Worm (Caenorhabditis elegans) whole organism, L3 larva: ENCODE data around the gene F18E3.11.

Experiments used
- R02D3.7 ChIP-seq: fragments of 150-350 bp; optimal IDR thresholded peaks from 2 replicates; lab custom pipeline; 2014; ENCODE audit warnings: missing biosample characterization, missing genetic modification characterization
- ZK546.5 ChIP-seq: sonication (generic microtip); optimal IDR thresholded peaks from 2 replicates; lab custom pipeline; 2017; ENCODE audit warnings: missing biosample characterization, missing genetic modification characterization
- aly-2 ChIP-seq: fragments of 150-350 bp; optimal IDR thresholded peaks from 2 replicates; lab custom pipeline; 2014; ENCODE audit warnings: missing biosample characterization, missing genetic modification characterization
- ama-1 ChIP-seq: fragments of 150-350 bp; optimal IDR thresholded peaks from 2 replicates; lab custom pipeline; 2018
- ceh-28 ChIP-seq: fragments of 150-350 bp; optimal IDR thresholded peaks from 2 replicates; lab custom pipeline; 2014; ENCODE audit warnings: missing biosample characterization, missing genetic modification reagents, missing genetic modification characterization
- ceh-82 ChIP-seq: fragments of 150-350 bp; optimal IDR thresholded peaks from 2 replicates; lab custom pipeline; 2014; ENCODE audit warnings: missing biosample characterization, missing genetic modification characterization
- daf-12 ChIP-seq: fragments of 150-350 bp; optimal IDR thresholded peaks from 2 replicates; lab custom pipeline; 2014; ENCODE audit warnings: missing biosample characterization, missing genetic modification reagents, missing genetic modification characterization
- egl-27 ChIP-seq: sonication (generic microtip); optimal IDR thresholded peaks from 4 replicates; lab custom pipeline; 2017; ENCODE audit warnings: missing biosample characterization, missing genetic modification reagents, missing genetic modification characterization
- elt-1 ChIP-seq: fragments of 150-350 bp; optimal IDR thresholded peaks from 2 replicates; lab custom pipeline; 2014; ENCODE audit warnings: missing biosample characterization, missing genetic modification characterization
- elt-2 ChIP-seq: sonication (generic microtip); optimal IDR thresholded peaks from 2 replicates; lab custom pipeline; 2016; ENCODE audit warnings: missing genetic modification reagents, mild to moderate bottlenecking, missing genetic modification characterization, missing compliant biosample characterization
- elt-3 ChIP-seq, 3 experiments: fragments of 150-350 bp in 1 of 3; sonication (generic microtip) in 2 of 3; optimal IDR thresholded peaks; 2 replicates in 2 of 3; 4 replicates in 1 of 3; lab custom pipeline; 2014 to 2017; ENCODE audit warnings: missing biosample characterization in 3 of 3, missing genetic modification characterization in 3 of 3
- eor-1 ChIP-seq, 2 experiments: fragments of 150-350 bp; optimal IDR thresholded peaks; 2 replicates each; lab custom pipeline; 2014 to 2018; ENCODE audit warnings: missing biosample characterization in 2 of 2, missing genetic modification characterization in 2 of 2
- fkh-10 ChIP-seq: sonication (generic microtip); optimal IDR thresholded peaks from 2 replicates; lab custom pipeline; 2017; ENCODE audit warnings: missing biosample characterization, missing genetic modification reagents, missing genetic modification characterization
- fkh-2 ChIP-seq: fragments of 150-350 bp; optimal IDR thresholded peaks from 2 replicates; lab custom pipeline; 2014; ENCODE audit warnings: missing biosample characterization, missing genetic modification reagents, missing genetic modification characterization
- fos-1 ChIP-seq: fragments of 150-350 bp; optimal IDR thresholded peaks from 2 replicates; lab custom pipeline; 2014; ENCODE audit warnings: missing biosample characterization, missing genetic modification characterization
- hmg-11 ChIP-seq: sonication (generic microtip); optimal IDR thresholded peaks from 2 replicates; lab custom pipeline; 2016; ENCODE audit warnings: missing genetic modification characterization, missing compliant biosample characterization
- lin-15B ChIP-seq: fragments of 150-350 bp; optimal IDR thresholded peaks from 2 replicates; lab custom pipeline; 2014; ENCODE audit warnings: missing biosample characterization, missing genetic modification characterization
- lin-39 ChIP-seq: fragments of 150-350 bp; optimal IDR thresholded peaks from 2 replicates; lab custom pipeline; 2018; ENCODE audit warnings: missing biosample characterization, missing genetic modification reagents, missing genetic modification characterization
- lsy-12 ChIP-seq: sonication (generic microtip); optimal IDR thresholded peaks from 2 replicates; lab custom pipeline; 2016; ENCODE audit warnings: mild to moderate bottlenecking, missing genetic modification characterization, missing compliant biosample characterization
- mdl-1 ChIP-seq: fragments of 150-350 bp; optimal IDR thresholded peaks from 2 replicates; lab custom pipeline; 2014; ENCODE audit warnings: missing biosample characterization, missing genetic modification characterization
- nfya-1 ChIP-seq: sonication (generic microtip); optimal IDR thresholded peaks from 2 replicates; lab custom pipeline; 2017; ENCODE audit warnings: missing genetic modification characterization, mild to moderate bottlenecking, missing compliant biosample characterization, antibody characterized with exemption, moderate library complexity; ENCODE audit not compliant: insufficient read depth
- nhr-11 ChIP-seq: fragments of 150-350 bp; optimal IDR thresholded peaks from 2 replicates; lab custom pipeline; 2014; ENCODE audit warnings: missing biosample characterization, missing genetic modification characterization
- nhr-23 ChIP-seq: fragments of 150-350 bp; optimal IDR thresholded peaks from 2 replicates; lab custom pipeline; 2014; ENCODE audit warnings: missing biosample characterization, missing genetic modification reagents, missing genetic modification characterization
- nhr-237 ChIP-seq: fragments of 150-350 bp; optimal IDR thresholded peaks from 2 replicates; lab custom pipeline; 2014; ENCODE audit warnings: missing biosample characterization, missing genetic modification characterization
- nhr-25 ChIP-seq: sonication (generic microtip); optimal IDR thresholded peaks from 2 replicates; lab custom pipeline; 2017; ENCODE audit warnings: missing biosample characterization, missing genetic modification characterization
- nhr-28 ChIP-seq: fragments of 150-350 bp; optimal IDR thresholded peaks from 2 replicates; lab custom pipeline; 2014; ENCODE audit warnings: missing biosample characterization, missing genetic modification characterization
- nhr-43 ChIP-seq: sonication (generic microtip); optimal IDR thresholded peaks from 2 replicates; lab custom pipeline; 2016; ENCODE audit warnings: mild to moderate bottlenecking, missing genetic modification characterization, missing compliant biosample characterization; ENCODE audit not compliant: poor library complexity, severe bottlenecking
- nhr-67 ChIP-seq: fragments of 150-350 bp; optimal IDR thresholded peaks from 2 replicates; lab custom pipeline; 2014; ENCODE audit warnings: missing biosample characterization, missing genetic modification characterization
- nhr-76 ChIP-seq: fragments of 150-350 bp; sonication (generic microtip); optimal IDR thresholded peaks from 5 replicates; lab custom pipeline; 2014; ENCODE audit warnings: missing biosample characterization, missing genetic modification characterization
- nhr-77 ChIP-seq: fragments of 150-350 bp; optimal IDR thresholded peaks from 2 replicates; lab custom pipeline; 2014; ENCODE audit warnings: missing biosample characterization, missing genetic modification characterization
- pha-4 ChIP-seq: fragments of 150-350 bp; optimal IDR thresholded peaks from 2 replicates; lab custom pipeline; 2014; ENCODE audit warnings: missing biosample characterization, missing genetic modification reagents, missing genetic modification characterization
- pqm-1 ChIP-seq: fragments of 150-350 bp; optimal IDR thresholded peaks from 2 replicates; lab custom pipeline; 2017; ENCODE audit warnings: missing biosample characterization, missing genetic modification characterization, inconsistent platforms
- sea-2 ChIP-seq: fragments of 150-350 bp; sonication (generic microtip); optimal IDR thresholded peaks from 4 replicates; lab custom pipeline; 2014; ENCODE audit warnings: missing biosample characterization, missing genetic modification reagents, missing genetic modification characterization
- skn-1 ChIP-seq: fragments of 150-350 bp; optimal IDR thresholded peaks from 2 replicates; lab custom pipeline; 2014; ENCODE audit warnings: missing biosample characterization, missing genetic modification characterization
- snpc-4 ChIP-seq: fragments of 150-350 bp; optimal IDR thresholded peaks from 2 replicates; lab custom pipeline; 2014; ENCODE audit warnings: missing biosample characterization, missing genetic modification characterization
- tbx-2 ChIP-seq: sonication (generic microtip); optimal IDR thresholded peaks from 2 replicates; lab custom pipeline; 2016; ENCODE audit warnings: mild to moderate bottlenecking, missing genetic modification characterization, missing compliant biosample characterization
- unc-39 ChIP-seq: sonication (generic microtip); optimal IDR thresholded peaks from 4 replicates; lab custom pipeline; 2017; ENCODE audit warnings: missing biosample characterization, missing genetic modification characterization
- zag-1 ChIP-seq: fragments of 150-350 bp; optimal IDR thresholded peaks from 2 replicates; lab custom pipeline; 2014; ENCODE audit warnings: missing biosample characterization, missing genetic modification characterization
- ztf-11 ChIP-seq: fragments of 150-350 bp; optimal IDR thresholded peaks from 2 replicates; lab custom pipeline; 2014; ENCODE audit warnings: missing biosample characterization, missing genetic modification characterization
- ztf-4 ChIP-seq: fragments of 150-350 bp; optimal IDR thresholded peaks from 2 replicates; lab custom pipeline; 2014; ENCODE audit warnings: missing biosample characterization, missing genetic modification characterization

Gene F18E3.11

DNA sequence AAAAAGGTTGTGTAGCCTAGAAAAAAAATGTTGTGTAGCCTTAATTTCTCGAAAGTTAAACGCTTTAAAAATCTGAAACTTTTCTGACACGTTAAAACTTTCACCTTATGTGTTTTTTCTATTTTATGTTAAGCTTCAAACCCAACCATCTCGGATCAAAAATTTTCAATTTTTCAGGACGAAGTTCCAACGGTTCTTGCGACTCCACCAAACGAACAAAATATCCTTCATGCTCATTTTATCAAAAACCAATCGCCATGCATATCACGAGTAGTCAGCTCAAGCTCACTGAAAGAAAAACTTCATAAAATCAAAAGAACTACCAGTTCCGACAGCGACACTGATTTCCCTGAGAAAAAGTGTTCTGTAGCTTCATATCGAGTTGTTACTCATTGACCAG is 23.2 kb downstream of the F18E3.11 start:
- TF ChIP-seq ztf-11 (no peak), nhr-23 (no peak), unc-39 (tag; lab: Kevin White, UChicago) (no peak)

DNA sequence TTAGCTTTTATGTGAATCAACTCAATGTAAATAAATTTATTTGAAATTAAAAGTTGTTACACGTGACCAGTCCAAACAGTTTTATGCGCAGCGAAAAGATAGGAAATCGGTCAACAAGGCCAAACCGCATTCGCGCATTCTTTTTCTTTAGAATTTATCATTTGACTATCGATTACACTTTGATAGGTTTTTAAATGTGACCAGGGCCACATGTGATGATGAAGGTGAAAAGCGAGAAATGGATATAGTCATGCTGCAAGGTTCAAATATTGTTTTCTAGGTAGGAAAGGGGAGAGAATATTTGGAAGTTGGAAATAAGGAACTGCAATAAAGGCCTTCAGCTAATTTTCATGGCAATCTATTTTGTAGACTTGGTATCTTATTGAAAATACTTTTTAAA is 23.6 kb downstream of the F18E3.11 start:
- TF ChIP-seq lin-39, result no peak
- TF ChIP-seq fos-1 (tag; lab: Kevin White, UChicago), result no peak
- TF ChIP-seq lsy-12 (tag; lab: Kevin White, UChicago), result no peak
- no peak for TF ChIP-seq aly-2
- no peak for TF ChIP-seq nhr-28 (tag; lab: Kevin White, UChicago)
- TF ChIP-seq ztf-4 (tag; lab: Kevin White, UChicago), result no peak
- no peak for TF ChIP-seq lin-15B (tag; lab: Kevin White, UChicago)
- no peak for TF ChIP-seq elt-1 (tag; lab: Kevin White, UChicago)
- TF ChIP-seq egl-27 (tag; lab: Kevin White, UChicago), result no peak
- no peak for TF ChIP-seq nhr-237 (tag; lab: Kevin White, UChicago)
- TF ChIP-seq fkh-10 (GFP tag; lab: Kevin White, UChicago), result no peak
- no peak for TF ChIP-seq ceh-82
- TF ChIP-seq ama-1 (lab: Kevin White, UChicago), result peak; percentile 98
- no peak for TF ChIP-seq skn-1 (tag; lab: Kevin White, UChicago)
- TF ChIP-seq tbx-2 (tag; lab: Kevin White, UChicago), result peak; percentile 28
- TF ChIP-seq snpc-4 (tag; lab: Kevin White, UChicago), result no peak
- no peak for TF ChIP-seq zag-1 (tag; lab: Kevin White, UChicago)
- no peak for TF ChIP-seq eor-1 (tag; optimal IDR thresholded peaks at IDR 0.05; lab: Kevin White, UChicago)
- peak; percentile 16 for TF ChIP-seq nfya-1 (tag; lab: Kevin White, UChicago)
- TF ChIP-seq pqm-1 (tag; lab: Kevin White, UChicago), result no peak
- peak; percentile 14 for TF ChIP-seq pha-4 (tag; lab: Kevin White, UChicago)
- TF ChIP-seq ZK546.5 (tag; lab: Kevin White, UChicago), result no peak
- TF ChIP-seq elt-2 (tag; lab: Kevin White, UChicago), result no peak
- TF ChIP-seq sea-2 (GFP tag; lab: Kevin White, UChicago), result no peak
- peak; percentile 90 for TF ChIP-seq nhr-43
- TF ChIP-seq fkh-2 (tag; lab: Kevin White, UChicago), result no peak
- peak; percentile 78 for TF ChIP-seq nhr-25
- TF ChIP-seq R02D3.7 (tag; lab: Kevin White, UChicago), result no peak
- TF ChIP-seq unc-39 (tag; lab: Kevin White, UChicago), result no peak
- no peak for TF ChIP-seq nhr-76 (tag; lab: Kevin White, UChicago)
- peak in 2 of 3 experiments; percentile 14 to 91 for TF ChIP-seq elt-3 (tag; optimal IDR thresholded peaks at IDR 0.05; lab: Kevin White, UChicago)
- TF ChIP-seq nhr-77 (tag; lab: Kevin White, UChicago), result no peak
- no peak for TF ChIP-seq nhr-11 (tag; lab: Kevin White, UChicago)
- peak; percentile 72 for TF ChIP-seq nhr-23
- no peak for TF ChIP-seq daf-12 (tag; lab: Kevin White, UChicago)
- TF ChIP-seq mdl-1 (tag; lab: Kevin White, UChicago), result no peak
- no peak for TF ChIP-seq nhr-67 (tag; lab: Kevin White, UChicago)

DNA sequence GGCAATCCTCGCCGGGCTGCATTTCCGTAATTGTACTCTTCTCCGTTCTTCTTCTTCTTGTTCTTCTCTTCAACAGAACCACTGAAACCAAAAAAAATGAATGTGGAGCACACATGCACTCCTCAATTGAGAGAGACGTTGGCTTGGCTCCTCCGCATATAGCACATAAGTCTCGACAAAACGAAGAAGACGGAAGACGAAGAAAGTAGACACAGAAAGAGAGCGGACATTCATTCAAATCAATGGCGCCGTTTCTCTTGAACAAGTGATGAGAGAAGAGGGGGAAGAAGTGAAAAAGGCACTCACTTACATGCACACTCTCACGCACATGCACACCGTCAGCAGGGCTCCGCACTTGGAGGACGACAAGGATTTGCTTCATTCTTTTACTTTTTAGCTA is 24.3 kb downstream of the F18E3.11 start, which contains the start of gene F25E5.9:
Gene F25E5.9 (minus strand): TSS at position 382 of the 400 bp plus-strand sequence.
- TF ChIP-seq nhr-28 (tag; lab: Kevin White, UChicago), result no peak
- no peak for TF ChIP-seq nhr-23
- peak; percentile 3 for TF ChIP-seq lin-39
- peak; percentile 32 for TF ChIP-seq snpc-4 (tag; lab: Kevin White, UChicago)
- TF ChIP-seq nhr-77 (tag; lab: Kevin White, UChicago), result no peak
- TF ChIP-seq pha-4 (tag; lab: Kevin White, UChicago), result no peak
- TF ChIP-seq unc-39 (tag; lab: Kevin White, UChicago), result no peak
- no peak for TF ChIP-seq nhr-67 (tag; lab: Kevin White, UChicago)
- peak; percentile 10 for TF ChIP-seq ama-1 (lab: Kevin White, UChicago)
- TF ChIP-seq elt-3 (tag; optimal IDR thresholded peaks at IDR 0.05; lab: Kevin White, UChicago), result no peak
- no peak for TF ChIP-seq hmg-11 (tag; lab: Kevin White, UChicago)
- TF ChIP-seq skn-1 (tag; lab: Kevin White, UChicago), result no peak
- peak; percentile 28 for TF ChIP-seq fkh-10 (GFP tag; lab: Kevin White, UChicago)
- TF ChIP-seq ceh-82, result no peak
- no peak for TF ChIP-seq ceh-28
- TF ChIP-seq nfya-1 (tag; lab: Kevin White, UChicago), result peak; percentile 51
- no peak for TF ChIP-seq daf-12 (tag; lab: Kevin White, UChicago)
- TF ChIP-seq lin-15B (tag; lab: Kevin White, UChicago), result peak; percentile 7
- no peak for TF ChIP-seq mdl-1 (tag; lab: Kevin White, UChicago)
- TF ChIP-seq aly-2, result no peak
